Fruit fly (Drosophila melanogaster): Measurements from ENCODE around the gene CG12375.

CG12375 gene

dm6 chr2L:8126849-8127602 is at the start of gene CG12375, which contains the start of gene CG8668:
Gene CG12375, minus strand, starts transcription at chr2L:8126890.
Gene CG8668, plus strand, starts transcription at chr2L:8127001.
- peak; percentile 71 for TF ChIP-seq CG17801 (GFP tag; optimal IDR thresholded peaks at IDR 0.05; ENCODE audit: partially characterized antibody)

- TF ChIP-seq CG17801 (GFP tag; optimal IDR thresholded peaks at IDR 0.05; ENCODE audit: partially characterized antibody), result no peak
These were observed 44.9 kb upstream of the CG12375 start for dm6 chr2L:8171544-8171943.

dm6 chr2L:8170600-8171182 is 44.0 kb upstream of the CG12375 start:
- no peak for TF ChIP-seq CG17801 (GFP tag; optimal IDR thresholded peaks at IDR 0.05; ENCODE audit: partially characterized antibody)

dm6 chr2L:8168075-8168474 is 41.4 kb upstream of the CG12375 start:
- TF ChIP-seq CG17801 (GFP tag; optimal IDR thresholded peaks at IDR 0.05; ENCODE audit: partially characterized antibody), result no peak

- no peak for TF ChIP-seq CG17801 (GFP tag; optimal IDR thresholded peaks at IDR 0.05; ENCODE audit: partially characterized antibody)
These were observed 39.3 kb upstream of the CG12375 start for dm6 chr2L:8165800-8166576.

- no peak for TF ChIP-seq CG17801 (GFP tag; optimal IDR thresholded peaks at IDR 0.05; ENCODE audit: partially characterized antibody)
These were observed 37.5 kb upstream of the CG12375 start for dm6 chr2L:8164219-8164618.

- TF ChIP-seq CG17801 (GFP tag; optimal IDR thresholded peaks at IDR 0.05; ENCODE audit: partially characterized antibody), result peak; percentile 11
These were observed 37.0 kb upstream of the CG12375 start for dm6 chr2L:8163588-8164166.

- TF ChIP-seq CG17801 (GFP tag; optimal IDR thresholded peaks at IDR 0.05; ENCODE audit: partially characterized antibody), result no peak
These were observed 36.3 kb upstream of the CG12375 start, which contains the start of gene Piezo for dm6 chr2L:8163025-8163351. Gene Piezo, plus strand, starts transcription at chr2L:8163073.

- peak; percentile 99 for TF ChIP-seq CG17801 (GFP tag; optimal IDR thresholded peaks at IDR 0.05; ENCODE audit: partially characterized antibody)
These were observed 35.8 kb upstream of the CG12375 start, which contains the start of gene Acbp1 for dm6 chr2L:8162307-8163024. Gene Acbp1, minus strand, starts transcription at chr2L:8162452.

dm6 chr2L:8161994-8162306 is 35.3 kb upstream of the CG12375 start:
- no peak for TF ChIP-seq CG17801 (GFP tag; optimal IDR thresholded peaks at IDR 0.05; ENCODE audit: partially characterized antibody)

- peak; percentile 92 for TF ChIP-seq CG17801 (GFP tag; optimal IDR thresholded peaks at IDR 0.05; ENCODE audit: partially characterized antibody)
These were observed 32.8 kb upstream of the CG12375 start, which contains the start of the genes PAPLA1 and Rbsn-5 for dm6 chr2L:8159498-8159897. Gene PAPLA1, minus strand, starts transcription at chr2L:8159638. Gene Rbsn-5, plus strand, starts transcription at chr2L:8159832.

- no peak for TF ChIP-seq CG17801 (GFP tag; optimal IDR thresholded peaks at IDR 0.05; ENCODE audit: partially characterized antibody)
These were observed 30.5 kb upstream of the CG12375 start for dm6 chr2L:8157166-8157565.

dm6 chr2L:8156682-8157081 is 30.0 kb upstream of the CG12375 start:
- peak; percentile 65 for TF ChIP-seq CG17801 (GFP tag; optimal IDR thresholded peaks at IDR 0.05; ENCODE audit: partially characterized antibody)

- no peak for TF ChIP-seq CG17801 (GFP tag; optimal IDR thresholded peaks at IDR 0.05; ENCODE audit: partially characterized antibody)
These were observed 21.9 kb upstream of the CG12375 start for dm6 chr2L:8148514-8149085.

Measured in ovary, adult (tissue).